Fruit fly (Drosophila melanogaster) whole organism, embryonic: ENCODE measurements around the gene Nagk.

Source experiments
- Aef1 ChIP-seq: fragments of 200-800 bp; sonication (Bioruptor generic); IDR thresholded peaks from 3 replicates; pipeline ENCODE4 v1.3.6; 2022; ENCODE audit warnings: missing biosample characterization, missing genetic modification characterization
- Atf3 ChIP-seq: fragments of 200-800 bp; sonication (Bioruptor generic); optimal IDR thresholded peaks from 3 replicates; lab custom pipeline; 2016; ENCODE audit warnings: missing biosample characterization, missing genetic modification characterization
- CG10267 ChIP-seq: fragments of 200-800 bp; sonication (Bioruptor generic); optimal IDR thresholded peaks from 2 replicates; lab custom pipeline; 2018; ENCODE audit warnings: missing biosample characterization, mild to moderate bottlenecking, missing genetic modification characterization, moderate library complexity
- CG10321 ChIP-seq: fragments of 200-800 bp; sonication (Bioruptor generic); IDR thresholded peaks from 2 replicates; pipeline ENCODE4 v1.3.6; 2022; ENCODE audit warnings: missing biosample characterization, missing genetic modification characterization
- CG11093 ChIP-seq: fragments of 200-800 bp; sonication (Bioruptor generic); IDR thresholded peaks from 3 replicates; pipeline ENCODE4 v1.3.6; 2022; ENCODE audit warnings: missing biosample characterization, missing genetic modification characterization
- CG12299 ChIP-seq: fragments of 200-800 bp; sonication (Bioruptor generic); optimal IDR thresholded peaks from 2 replicates; lab custom pipeline; 2018; ENCODE audit warnings: missing biosample characterization, mild to moderate bottlenecking, missing genetic modification characterization
- CG17802 ChIP-seq: fragments of 200-800 bp; sonication (Bioruptor generic); optimal IDR thresholded peaks from 2 replicates; lab custom pipeline; 2018; ENCODE audit warnings: missing biosample characterization, mild to moderate bottlenecking, missing genetic modification characterization, moderate library complexity
- CG17829 ChIP-seq: fragments of 200-800 bp; optimal IDR thresholded peaks from 2 replicates; lab custom pipeline; 2019; ENCODE audit warnings: missing biosample characterization, mild to moderate bottlenecking, missing genetic modification characterization, moderate library complexity
- CG18011 ChIP-seq: fragments of 200-800 bp; sonication (Bioruptor generic); optimal IDR thresholded peaks from 2 replicates; lab custom pipeline; 2017; ENCODE audit warnings: missing biosample characterization, missing genetic modification characterization, mild to moderate bottlenecking, moderate library complexity, missing genotype
- CG1832 ChIP-seq: fragments of 200-800 bp; sonication (Bioruptor generic); optimal IDR thresholded peaks from 2 replicates; lab custom pipeline; 2017; ENCODE audit warnings: missing biosample characterization, mild to moderate bottlenecking, missing genetic modification characterization, inconsistent platforms
- CG34224 ChIP-seq: fragments of 200-800 bp; sonication (Bioruptor generic); IDR thresholded peaks from 3 replicates; pipeline ENCODE4 v1.3.6; 2022; ENCODE audit warnings: missing biosample characterization, missing genetic modification characterization; ENCODE audit not compliant: partially characterized antibody
- CG4404 ChIP-seq: fragments of 200-800 bp; sonication (Bioruptor generic); IDR thresholded peaks from 2 replicates; pipeline ENCODE4 v1.3.6; 2022; ENCODE audit warnings: missing biosample characterization, missing genetic modification characterization
- CG4617 ChIP-seq: fragments of 200-800 bp; sonication (Bioruptor generic); optimal IDR thresholded peaks from 3 replicates; lab custom pipeline; 2016; ENCODE audit warnings: missing biosample characterization, missing genetic modification characterization, borderline replicate concordance
- CG5180 ChIP-seq: fragments of 200-800 bp; sonication (Bioruptor generic); optimal IDR thresholded peaks from 3 replicates; lab custom pipeline; 2017; ENCODE audit warnings: missing biosample characterization, missing genetic modification characterization, mild to moderate bottlenecking, moderate library complexity, missing genetic modification reagents
- CG5245 ChIP-seq: fragments of 200-800 bp; sonication (Bioruptor generic); optimal IDR thresholded peaks from 3 replicates; lab custom pipeline; 2016; ENCODE audit warnings: missing biosample characterization, missing genetic modification characterization
- CG7271 ChIP-seq: fragments of 200-800 bp; sonication (Bioruptor generic); optimal IDR thresholded peaks from 2 replicates; lab custom pipeline; 2018; ENCODE audit warnings: missing biosample characterization, mild to moderate bottlenecking, missing genetic modification characterization, moderate library complexity
- CG7786 ChIP-seq: fragments of 200-800 bp; sonication (Bioruptor generic); optimal IDR thresholded peaks from 2 replicates; lab custom pipeline; 2016; ENCODE audit warnings: missing biosample characterization, missing genetic modification characterization
- CG8359 ChIP-seq: fragments of 200-800 bp; sonication (Bioruptor generic); optimal IDR thresholded peaks from 2 replicates; lab custom pipeline; 2017; ENCODE audit warnings: missing biosample characterization, mild to moderate bottlenecking, missing genetic modification characterization, borderline replicate concordance
- CG9609 ChIP-seq: fragments of 200-800 bp; sonication (Bioruptor generic); optimal IDR thresholded peaks from 3 replicates; lab custom pipeline; 2016; ENCODE audit warnings: missing biosample characterization, missing genetic modification characterization
- Doc3 ChIP-seq: fragments of 200-800 bp; sonication (Bioruptor generic); IDR thresholded peaks from 3 replicates; pipeline ENCODE4 v1.3.6; 2022; ENCODE audit warnings: missing biosample characterization, missing genetic modification characterization; ENCODE audit not compliant: partially characterized antibody
- Dp ChIP-seq: fragments of 200-800 bp; sonication (Bioruptor generic); optimal IDR thresholded peaks from 2 replicates; lab custom pipeline; 2018; ENCODE audit warnings: missing biosample characterization, mild to moderate bottlenecking, missing genetic modification characterization, moderate library complexity
- Fer1 ChIP-seq: fragments of 200-800 bp; sonication (Bioruptor generic); optimal IDR thresholded peaks from 2 replicates; lab custom pipeline; 2017; ENCODE audit warnings: missing biosample characterization, mild to moderate bottlenecking, missing genetic modification characterization
- HLH3B ChIP-seq: fragments of 200-800 bp; sonication (Bioruptor generic); IDR thresholded peaks from 2 replicates; pipeline ENCODE4 v1.3.6; 2022; ENCODE audit warnings: missing biosample characterization, missing genetic modification characterization
- HLHmδ ChIP-seq: fragments of 200-800 bp; sonication (Bioruptor generic); optimal IDR thresholded peaks from 2 replicates; lab custom pipeline; 2018; ENCODE audit warnings: missing biosample characterization, mild to moderate bottlenecking, missing genetic modification characterization, moderate library complexity
- MBD-R2 ChIP-seq: fragments of 200-800 bp; sonication (Bioruptor generic); IDR thresholded peaks from 2 replicates; pipeline ENCODE4 v1.3.6; 2022; ENCODE audit warnings: missing biosample characterization, missing genetic modification characterization
- Rfx ChIP-seq: fragments of 200-800 bp; sonication (Bioruptor generic); IDR thresholded peaks from 2 replicates; pipeline ENCODE4 v1.3.6; 2022; ENCODE audit warnings: missing biosample characterization, missing genetic modification characterization
- Spps ChIP-seq: fragments of 200-800 bp; sonication (Bioruptor generic); optimal IDR thresholded peaks from 2 replicates; lab custom pipeline; 2018; ENCODE audit warnings: missing biosample characterization, mild to moderate bottlenecking, missing genetic modification characterization
- Tbp ChIP-seq: fragments of >200 bp; optimal IDR thresholded peaks from 2 replicates; lab custom pipeline; 2018; ENCODE audit warnings: missing biosample characterization, missing genetic modification characterization
- Trl ChIP-seq, 3 experiments: fragments of >200 bp in 2 of 3; fragments of 200-800 bp in 1 of 3; sonication (Bioruptor generic) in 1 of 3; optimal IDR thresholded peaks; 2 replicates in 1 of 3; 3 replicates in 2 of 3; lab custom pipeline; 2016 to 2017; ENCODE audit warnings: missing biosample characterization in 1 of 3, missing genetic modification characterization in 1 of 3
- ash1 ChIP-seq: fragments of 200-800 bp; sonication (Bioruptor generic); optimal IDR thresholded peaks from 2 replicates; lab custom pipeline; 2018; ENCODE audit warnings: missing biosample characterization, mild to moderate bottlenecking, missing genetic modification characterization
- bab2 ChIP-seq: fragments of 200-800 bp; sonication (Bioruptor generic); optimal IDR thresholded peaks from 2 replicates; lab custom pipeline; 2016; ENCODE audit warnings: missing biosample characterization, missing genetic modification characterization
- crp ChIP-seq, 2 experiments: fragments of 200-800 bp; sonication (Bioruptor generic); optimal IDR thresholded peaks; 2 replicates in 1 of 2; 3 replicates in 1 of 2; lab custom pipeline; 2017; ENCODE audit warnings: missing biosample characterization in 2 of 2, missing genetic modification characterization in 2 of 2, mild to moderate bottlenecking in 1 of 2, moderate library complexity in 1 of 2
- cwo ChIP-seq: fragments of 200-800 bp; sonication (Bioruptor generic); optimal IDR thresholded peaks from 3 replicates; lab custom pipeline; 2017; ENCODE audit warnings: missing biosample characterization, missing genetic modification characterization, mild to moderate bottlenecking, moderate library complexity, missing genetic modification reagents
- disco-r ChIP-seq: fragments of 200-800 bp; sonication (Bioruptor generic); optimal IDR thresholded peaks from 2 replicates; lab custom pipeline; 2016; ENCODE audit warnings: missing biosample characterization, missing genetic modification characterization
- grau ChIP-seq: fragments of 200-800 bp; optimal IDR thresholded peaks from 3 replicates; lab custom pipeline; 2019; ENCODE audit warnings: missing biosample characterization, mild to moderate bottlenecking, missing genetic modification characterization, moderate library complexity
- gro ChIP-seq: fragments of 200-800 bp; sonication (Bioruptor generic); optimal IDR thresholded peaks from 2 replicates; lab custom pipeline; 2016; ENCODE audit warnings: missing biosample characterization, missing genetic modification characterization
- h ChIP-seq: fragments of >200 bp; optimal IDR thresholded peaks from 2 replicates; lab custom pipeline; 2017
- lola ChIP-seq, 3 experiments: fragments of >200 bp in 2 of 3; fragments of 200-800 bp in 1 of 3; sonication (Bioruptor generic) in 1 of 3; optimal IDR thresholded peaks; 2 replicates each; lab custom pipeline; 2017 to 2019; ENCODE audit warnings: missing biosample characterization in 3 of 3, missing genetic modification characterization in 3 of 3, mild to moderate bottlenecking in 1 of 3, moderate library complexity in 1 of 3
- lov ChIP-seq, 2 experiments: fragments of 200-800 bp in 1 of 2; fragments of >200 bp in 1 of 2; sonication (Bioruptor generic) in 1 of 2; IDR thresholded peaks in 1 of 2; optimal IDR thresholded peaks in 1 of 2; 2 replicates in 1 of 2; 3 replicates in 1 of 2; pipeline versions ENCODE4 v1.3.6 to Lab custom; 2017 to 2022; ENCODE audit warnings: missing biosample characterization in 1 of 2, missing genetic modification characterization in 1 of 2
- pita ChIP-seq: fragments of 200-800 bp; sonication (Bioruptor generic); optimal IDR thresholded peaks from 2 replicates; lab custom pipeline; 2017; ENCODE audit warnings: missing biosample characterization, mild to moderate bottlenecking, missing genetic modification characterization
- pnt ChIP-seq: fragments of 200-800 bp; sonication (Bioruptor generic); optimal IDR thresholded peaks from 3 replicates; lab custom pipeline; 2016; ENCODE audit warnings: missing biosample characterization, missing genetic modification characterization
- pros ChIP-seq: fragments of 200-800 bp; sonication (Bioruptor generic); optimal IDR thresholded peaks from 3 replicates; lab custom pipeline; 2019; ENCODE audit warnings: missing biosample characterization, mild to moderate bottlenecking, missing genetic modification characterization, moderate library complexity
- sens-2 ChIP-seq: fragments of 200-800 bp; sonication (Bioruptor generic); IDR thresholded peaks from 2 replicates; pipeline ENCODE4 v1.3.6; 2022; ENCODE audit warnings: missing biosample characterization, missing genetic modification characterization
- shn ChIP-seq: fragments of 200-800 bp; sonication (Bioruptor generic); optimal IDR thresholded peaks from 3 replicates; lab custom pipeline; 2016; ENCODE audit warnings: missing biosample characterization, missing genetic modification characterization
- sna ChIP-seq: fragments of 200-800 bp; sonication (Bioruptor generic); IDR thresholded peaks from 2 replicates; pipeline ENCODE4 v1.3.6; 2022; ENCODE audit warnings: missing biosample characterization, missing genetic modification characterization; ENCODE audit not compliant: partially characterized antibody
- sr ChIP-seq: fragments of 200-800 bp; sonication (Bioruptor generic); IDR thresholded peaks from 3 replicates; pipeline ENCODE4 v1.3.6; 2022; ENCODE audit warnings: missing biosample characterization, missing genetic modification characterization
- stc ChIP-seq: fragments of 200-800 bp; sonication (Bioruptor generic); IDR thresholded peaks from 2 replicates; pipeline ENCODE4 v1.3.6; 2022; ENCODE audit warnings: missing biosample characterization, missing genetic modification characterization
- wor ChIP-seq: fragments of 200-800 bp; sonication (Bioruptor generic); IDR thresholded peaks from 2 replicates; pipeline ENCODE4 v1.3.6; 2022; ENCODE audit warnings: missing biosample characterization, missing genetic modification characterization
- yki ChIP-seq: fragments of >200 bp; optimal IDR thresholded peaks from 3 replicates; lab custom pipeline; 2018
- zfh2 ChIP-seq: fragments of 200-800 bp; sonication (Bioruptor generic); optimal IDR thresholded peaks from 2 replicates; lab custom pipeline; 2016; ENCODE audit warnings: missing biosample characterization, missing genetic modification characterization

Gene Nagk

dm6 chr3R:15371833-15372232 is 28.8 kb upstream of the Nagk start, which contains the start of the genes Ccm3 and CG6136 (continued):
- TF ChIP-seq lola (GFP tag; optimal IDR thresholded peaks at IDR 0.05; lab: Kevin White, UChicago) (no peak), yki (lab: Kevin White, UChicago) (no peak), CG10321 (peak; percentile 75), CG17829 (peak; percentile 34), CG11093 (GFP tag; lab: Robert Waterston, UW) (no peak), pnt (GFP tag; lab: Kevin White, UChicago) (no peak), Tbp (GFP tag; lab: Kevin White, UChicago) (no peak), Aef1 (no peak), Trl (optimal IDR thresholded peaks at IDR 0.05; lab: Kevin White, UChicago) (no peak), Trl (GFP tag; optimal IDR thresholded peaks at IDR 0.05; lab: Kevin White, UChicago) (peak; percentile 63), CG4617 (GFP tag; lab: Kevin White, UChicago) (peak; percentile 88), CG12299 (no peak), pros (GFP tag; lab: Kevin White, UChicago) (no peak), shn (peak; percentile 12), Rfx (GFP tag; lab: Robert Waterston, UW) (peak; percentile 86), zfh2 (GFP tag; lab: Kevin White, UChicago) (peak; percentile 48), h (lab: Kevin White, UChicago) (no peak), CG17802 (tag; lab: Kevin White, UChicago) (no peak), CG5180 (GFP tag; lab: Kevin White, UChicago) (no peak), CG4404 (peak; percentile 25; the same call in 1 of the 2 replicates), HLH3B (GFP tag; lab: Robert Waterston, UW) (0 out of 2 replicates have a peak, but pooled peaks have one; percentile 26), CG34224 (peak; percentile 92), Doc3 (GFP tag; lab: Robert Waterston, UW) (peak; percentile 82), Spps (tag; lab: Kevin White, UChicago) (no peak), HLHmδ (GFP tag; lab: Kevin White, UChicago) (no peak), CG5245 (GFP tag; lab: Kevin White, UChicago) (no peak), lov (optimal IDR thresholded peaks at IDR 0.05; lab: Kevin White, UChicago) (no peak), lov (GFP tag; IDR thresholded peaks at IDR 0.05; lab: Robert Waterston, UW) (0 out of 3 replicates have a peak, but pooled peaks have one; percentile 41), ash1 (GFP tag; lab: Kevin White, UChicago) (no peak), wor (GFP tag; lab: Robert Waterston, UW) (no peak), CG1832 (GFP tag; lab: Kevin White, UChicago) (no peak), bab2 (GFP tag; lab: Kevin White, UChicago) (peak; percentile 34), cwo (GFP tag; lab: Kevin White, UChicago) (no peak), stc (GFP tag; lab: Robert Waterston, UW) (no peak), disco-r (GFP tag; lab: Kevin White, UChicago) (no peak), Atf3 (GFP tag; lab: Kevin White, UChicago) (no peak), CG10267 (tag; lab: Kevin White, UChicago) (peak; percentile 99), Fer1 (GFP tag; lab: Kevin White, UChicago) (peak; percentile 65), grau (tag; lab: Kevin White, UChicago) (peak; percentile 54), sens-2 (no peak), sr (no peak), CG9609 (peak; percentile 15), CG7271 (peak; percentile 6), sna (GFP tag; lab: Robert Waterston, UW) (peak; percentile 85), Dp (GFP tag; lab: Kevin White, UChicago) (peak; percentile 52), CG8359 (GFP tag; lab: Kevin White, UChicago) (no peak), crp (GFP tag; optimal IDR thresholded peaks at IDR 0.05; lab: Kevin White, UChicago) (peak; percentile 56 to 93), CG7786 (peak; percentile 62), CG18011 (GFP tag; lab: Kevin White, UChicago) (no peak), MBD-R2 (GFP tag; lab: Robert Waterston, UW) (peak; percentile 97), gro (GFP tag; lab: Kevin White, UChicago) (peak; percentile 78), pita (GFP tag; lab: Kevin White, UChicago) (no peak)
